Worm (Caenorhabditis elegans): ENCODE data around the gene T26A5.6.

Gene T26A5.6

DNA sequence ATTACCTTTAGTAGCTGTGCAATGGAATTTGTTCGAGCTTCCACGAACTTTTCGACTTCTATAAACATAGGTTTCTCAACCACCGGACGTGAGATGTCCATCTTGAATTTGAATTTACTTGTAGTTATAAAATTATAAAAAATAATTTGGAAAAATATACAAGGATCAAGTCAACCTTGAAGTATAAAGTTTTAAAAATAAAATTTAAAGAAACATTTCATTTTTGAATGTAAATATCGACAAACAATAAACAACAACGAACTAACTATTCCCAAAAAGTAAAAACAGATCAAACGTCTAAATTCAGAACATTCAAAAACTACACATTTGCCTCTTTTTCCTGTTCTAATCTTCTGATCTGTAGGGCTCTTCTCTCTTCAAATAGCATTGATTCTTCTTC is 19.7 kb downstream of the T26A5.6 start, which contains the start of gene popl-1:
TSS of gene popl-1 (minus strand) at position 101 of the 400 bp plus-strand sequence.
- no peak for TF ChIP-seq unc-62 (GFP tag; optimal IDR thresholded peaks at IDR 0.05)

DNA sequence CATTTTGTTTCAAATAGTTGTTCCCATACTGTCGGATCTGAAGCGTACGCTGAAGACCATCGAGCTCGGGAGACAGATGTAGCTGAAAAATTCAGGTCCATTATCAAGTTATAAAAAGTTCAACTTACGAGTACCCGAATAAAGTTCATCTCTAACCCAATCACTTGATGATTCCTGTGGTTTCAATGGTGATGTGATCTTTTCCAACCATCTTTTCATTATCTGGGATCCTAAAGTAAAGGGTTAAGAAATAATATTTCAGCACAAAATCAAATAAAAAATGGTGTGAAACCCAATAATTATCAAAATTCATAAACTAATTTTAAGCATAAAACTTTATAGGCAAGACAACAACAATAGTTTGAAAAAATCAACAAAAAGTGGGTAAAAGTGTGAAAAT is 23.3 kb downstream of the T26A5.6 start, which contains the start of gene C05D11.8:
TSS of gene C05D11.8 (minus strand) at position 101 of the 400 bp plus-strand sequence.
- TF ChIP-seq unc-62 (GFP tag; optimal IDR thresholded peaks at IDR 0.05) = no peak

DNA sequence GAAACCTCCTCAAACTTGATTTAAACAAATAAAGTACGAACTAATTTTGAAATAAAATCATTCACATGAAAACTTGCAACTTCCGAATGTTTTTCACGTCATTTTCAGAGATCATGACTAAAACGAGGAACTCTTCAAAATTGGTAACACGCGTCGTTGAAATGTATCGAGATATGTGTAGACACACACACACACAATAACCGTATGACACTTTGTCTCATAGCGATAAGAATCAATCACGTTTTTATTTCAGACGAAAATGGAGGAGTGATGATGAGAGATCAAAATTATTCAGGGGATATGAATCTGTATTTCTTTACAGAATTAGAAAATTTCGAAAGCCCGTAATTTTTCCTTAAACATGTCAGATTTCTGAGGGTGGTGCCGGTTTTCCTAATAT is 27.8 kb downstream of the T26A5.6 start:
- TF ChIP-seq unc-62 (GFP tag; optimal IDR thresholded peaks at IDR 0.05) = no peak

DNA sequence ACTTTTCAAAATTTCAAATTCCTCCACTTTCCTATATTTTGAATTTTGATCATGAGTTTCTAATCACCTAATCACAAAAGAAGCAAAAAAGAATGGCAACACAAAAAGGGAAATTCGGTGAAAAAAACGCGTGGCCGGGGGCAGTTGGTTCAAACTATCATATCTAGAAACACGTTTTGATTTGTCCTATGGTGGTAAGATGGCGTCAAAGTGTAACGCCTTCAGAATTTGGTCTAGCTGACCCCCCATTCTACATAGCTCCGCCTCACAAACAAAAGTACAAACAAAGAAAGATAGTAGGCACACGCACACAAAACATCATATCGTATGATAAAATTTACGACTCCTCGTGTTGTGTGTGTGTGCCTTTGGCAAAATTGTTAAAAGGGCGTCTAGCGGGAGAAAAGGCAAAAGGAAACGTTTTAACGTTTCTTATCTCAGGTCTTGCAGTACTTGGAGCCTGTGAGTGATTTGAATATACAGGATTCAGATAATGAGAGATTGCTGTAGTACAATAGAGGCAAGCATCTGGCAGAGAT is 28.5 kb downstream of the T26A5.6 start:
- TF ChIP-seq unc-62 (GFP tag; optimal IDR thresholded peaks at IDR 0.05) = no peak

DNA sequence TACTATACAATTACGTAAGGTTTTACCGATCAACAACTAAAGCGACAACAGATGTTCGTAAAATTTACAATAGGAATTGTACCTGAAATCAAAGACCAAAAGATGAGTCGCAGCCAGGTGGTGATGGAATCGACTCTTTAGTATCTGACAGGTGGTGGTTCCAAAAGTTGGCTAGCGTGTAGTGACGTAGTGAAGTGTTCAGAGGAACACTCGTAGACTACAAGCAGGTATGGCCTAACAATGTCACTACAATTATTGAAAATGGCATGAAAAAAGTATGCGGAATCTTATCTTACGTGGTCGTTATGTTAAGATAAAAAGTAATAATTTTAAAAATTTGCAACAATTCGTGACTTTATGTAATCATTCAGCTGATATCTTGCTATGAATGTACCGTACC is 29.0 kb downstream of the T26A5.6 start:
- TF ChIP-seq unc-62 (GFP tag; optimal IDR thresholded peaks at IDR 0.05) = no peak

DNA sequence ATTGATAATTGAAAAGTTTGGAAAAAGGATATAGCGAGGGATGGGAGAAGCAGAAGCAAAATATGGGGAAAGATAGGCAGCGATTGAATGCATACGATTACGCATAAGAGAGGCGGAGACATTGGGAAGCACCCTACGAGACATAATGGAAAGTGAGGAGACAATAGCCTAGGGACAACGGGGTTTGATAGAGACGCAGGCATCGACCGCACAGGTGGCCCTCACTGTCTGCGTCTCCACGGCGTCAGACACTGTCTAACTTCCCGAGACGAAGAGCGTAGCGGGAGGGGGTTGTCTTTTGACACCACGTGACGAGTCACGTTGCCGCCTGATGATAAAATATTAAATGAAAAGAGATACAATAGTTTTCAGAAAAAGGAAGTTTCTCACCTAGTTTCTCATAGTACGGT is 29.5 kb downstream of the T26A5.6 start:
- TF ChIP-seq unc-62 (GFP tag; optimal IDR thresholded peaks at IDR 0.05) = no peak

DNA sequence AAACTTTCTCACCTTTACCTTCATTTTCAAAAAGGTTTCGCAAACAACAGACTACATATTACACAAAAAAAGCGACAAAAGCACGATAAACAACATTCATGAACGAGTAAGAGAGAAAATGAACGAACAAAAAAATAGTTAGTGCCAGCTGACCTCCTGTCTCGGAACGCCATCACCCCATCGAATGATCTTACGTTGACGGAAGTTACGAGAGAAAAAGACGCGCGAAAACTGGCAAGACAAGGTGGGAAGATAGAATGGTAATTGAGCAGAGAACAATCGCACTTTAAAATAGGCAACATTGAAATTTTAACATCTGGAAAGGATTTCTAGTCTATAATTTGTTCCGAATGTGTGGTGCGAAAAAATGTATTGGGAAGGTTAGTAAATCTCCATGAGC is 30.3 kb downstream of the T26A5.6 start:
- no peak for TF ChIP-seq unc-62 (GFP tag; optimal IDR thresholded peaks at IDR 0.05)

DNA sequence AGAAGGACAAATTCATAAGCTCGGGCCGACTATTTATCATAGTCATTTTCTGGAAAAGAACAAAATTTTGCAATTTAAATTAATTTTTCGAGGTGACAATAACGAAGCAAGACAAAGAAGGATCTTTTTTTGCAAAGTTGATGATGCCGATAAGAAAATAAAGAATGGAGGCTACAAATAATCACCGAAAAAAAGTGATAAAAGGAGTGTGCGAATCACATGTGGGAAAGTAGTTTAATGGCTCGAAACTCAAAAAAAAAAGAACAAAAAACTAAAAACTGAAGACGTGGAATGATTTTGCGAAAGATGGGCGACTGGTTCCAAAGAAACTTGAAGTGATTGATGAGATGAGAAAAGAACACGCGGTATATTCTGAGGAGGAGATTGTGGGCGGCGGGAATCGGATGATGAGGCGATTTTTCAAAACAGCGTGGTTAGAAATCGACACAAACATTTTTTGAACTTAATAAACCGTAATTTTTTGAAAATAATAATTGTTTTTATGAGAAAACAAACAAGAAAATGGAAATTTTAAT is 31.0 kb downstream of the T26A5.6 start, which contains the start of gene atgl-1:
TSS of gene atgl-1 (minus strand) at position 51 of the 536 bp plus-strand sequence.
- no peak for TF ChIP-seq unc-62 (GFP tag; optimal IDR thresholded peaks at IDR 0.05)

DNA sequence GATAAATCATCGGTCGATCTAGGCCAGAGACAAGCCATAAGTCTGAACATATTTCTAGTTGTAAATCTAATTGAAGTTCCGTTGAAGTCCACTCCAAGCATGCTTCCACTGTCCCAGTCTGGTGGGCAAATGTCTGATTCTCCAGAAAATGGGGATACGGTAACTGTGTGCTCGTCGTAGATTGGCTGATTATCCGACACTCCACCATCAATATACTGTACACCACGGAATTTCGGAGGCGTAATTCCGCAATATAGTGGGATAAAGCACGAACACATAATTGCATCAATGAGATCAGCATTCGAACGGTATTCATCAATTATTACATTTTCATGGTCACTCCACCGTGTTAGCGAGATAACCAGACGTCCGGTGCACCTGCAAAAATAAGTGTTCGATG is 32.2 kb downstream of the T26A5.6 start:
- no peak for TF ChIP-seq unc-62 (GFP tag; optimal IDR thresholded peaks at IDR 0.05)

DNA sequence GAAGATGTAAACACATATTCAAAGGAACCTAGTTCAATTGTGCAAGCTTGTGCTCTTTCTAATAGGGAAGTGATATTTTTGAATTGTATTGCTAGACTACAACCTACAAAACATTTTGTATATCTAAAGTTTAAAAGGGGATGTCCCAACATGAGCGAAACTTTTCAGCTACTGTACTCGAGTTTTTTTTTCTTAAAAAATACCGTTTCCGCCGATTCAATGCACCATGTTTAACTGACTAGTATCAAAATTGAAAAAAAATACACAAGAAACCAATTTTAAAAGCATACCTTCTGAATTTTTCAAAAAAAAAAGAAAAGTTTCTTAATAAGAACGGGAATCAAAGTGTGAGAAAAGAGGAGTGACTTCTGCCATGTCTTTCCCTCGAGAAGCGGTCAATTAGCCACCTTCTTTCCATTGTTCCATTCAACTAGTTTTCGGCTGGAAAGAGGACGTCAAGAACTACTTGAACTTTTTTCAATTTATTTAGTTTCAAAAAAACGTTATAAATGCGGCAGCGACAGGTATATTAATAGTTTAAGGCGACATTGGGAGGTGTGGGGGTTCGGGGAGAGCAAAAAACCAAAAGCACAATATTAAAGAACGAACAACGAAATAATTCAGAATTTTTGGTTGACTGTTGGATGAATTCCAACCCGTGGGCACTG is 35.1 kb downstream of the T26A5.6 start, which contains the start of gene nas-4:
TSS of gene nas-4 (minus strand) at position 351 of the 668 bp plus-strand sequence.
- no peak for TF ChIP-seq unc-62 (GFP tag; optimal IDR thresholded peaks at IDR 0.05)

DNA sequence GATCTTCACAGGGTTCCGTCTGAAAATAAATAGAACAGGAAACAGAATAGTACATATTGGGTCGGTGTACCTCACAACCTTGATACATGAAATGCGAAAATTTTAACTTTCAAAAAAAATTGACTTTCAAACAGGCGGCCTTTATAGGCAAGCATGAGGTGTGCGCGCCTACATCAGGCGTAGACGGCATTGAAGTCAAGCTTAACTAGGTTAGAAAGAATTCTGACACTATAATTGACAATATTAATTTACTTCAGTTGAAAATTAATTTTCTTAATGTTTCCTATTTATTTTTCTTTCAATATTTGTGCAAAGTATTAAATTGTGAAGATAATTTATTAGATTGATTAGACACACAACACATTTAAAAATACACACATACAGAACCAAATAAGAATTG is 38.6 kb downstream of the T26A5.6 start, which contains the start of gene C05D11.5:
TSS of gene C05D11.5 (minus strand) at position 101 of the 400 bp plus-strand sequence.
- no peak for TF ChIP-seq unc-62 (GFP tag; optimal IDR thresholded peaks at IDR 0.05)

DNA sequence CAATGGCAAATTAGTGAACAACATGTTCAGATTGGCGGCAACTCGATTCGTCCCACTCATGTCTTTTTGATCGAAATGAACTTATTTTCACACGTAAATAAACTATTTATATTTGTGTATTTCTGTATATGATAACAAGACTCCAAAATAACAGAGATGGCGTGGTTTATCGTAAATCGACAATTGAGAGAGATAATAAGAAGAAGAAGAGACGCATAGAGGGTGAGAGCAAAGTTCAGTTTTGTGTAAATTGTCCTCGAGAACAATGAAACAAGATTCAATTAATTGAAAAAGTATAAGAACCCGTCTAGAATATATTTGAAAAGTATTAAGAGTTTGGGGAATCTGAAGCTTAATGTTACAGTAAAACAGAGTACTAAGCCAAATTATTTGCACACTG is 39.1 kb downstream of the T26A5.6 start:
- TF ChIP-seq unc-62 (GFP tag; optimal IDR thresholded peaks at IDR 0.05) = no peak

DNA sequence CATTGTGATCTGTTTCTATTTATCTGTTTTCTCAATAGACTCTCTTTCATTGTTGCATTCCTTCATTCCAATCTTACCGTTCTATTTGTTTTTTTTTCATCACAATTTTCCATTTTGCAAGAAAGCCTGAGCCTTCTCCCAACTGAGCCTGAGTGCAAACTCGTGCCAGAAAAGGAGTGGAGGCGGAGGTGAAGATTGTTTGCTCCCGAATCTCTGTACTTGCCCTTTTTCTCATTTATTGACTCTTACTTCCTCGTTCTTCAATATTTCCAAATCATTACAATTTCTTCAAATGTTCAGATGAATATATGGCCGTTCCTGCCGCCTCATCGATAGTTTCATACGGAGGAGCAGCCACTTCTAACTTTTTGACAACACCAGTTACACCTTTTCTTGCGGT is 43.7 kb downstream of the T26A5.6 start, which contains the start of gene let-756:
TSS of gene let-756 (plus strand) at position 301 of the 400 bp plus-strand sequence.
- TF ChIP-seq unc-62 (GFP tag; optimal IDR thresholded peaks at IDR 0.05) = no peak

DNA sequence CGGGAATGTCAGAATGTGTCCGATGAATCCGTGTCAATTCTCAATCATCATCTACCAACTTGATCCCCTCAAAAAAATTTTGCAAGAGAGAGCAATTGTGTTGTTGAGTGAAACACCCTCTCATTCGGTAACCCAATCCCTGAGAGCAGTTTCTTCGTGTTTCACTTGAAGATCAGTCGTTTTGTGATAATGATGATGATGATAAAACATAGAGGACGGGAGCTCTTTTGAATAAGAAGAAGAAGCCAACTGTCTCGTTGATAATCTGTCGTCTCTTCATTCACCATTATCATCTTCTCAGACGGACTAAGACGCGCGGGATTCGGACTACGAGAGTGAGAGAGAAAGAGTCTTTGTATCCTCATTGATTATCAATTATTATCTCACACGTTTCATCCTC is 45.4 kb downstream of the T26A5.6 start:
- no peak for TF ChIP-seq unc-62 (GFP tag; optimal IDR thresholded peaks at IDR 0.05)

DNA sequence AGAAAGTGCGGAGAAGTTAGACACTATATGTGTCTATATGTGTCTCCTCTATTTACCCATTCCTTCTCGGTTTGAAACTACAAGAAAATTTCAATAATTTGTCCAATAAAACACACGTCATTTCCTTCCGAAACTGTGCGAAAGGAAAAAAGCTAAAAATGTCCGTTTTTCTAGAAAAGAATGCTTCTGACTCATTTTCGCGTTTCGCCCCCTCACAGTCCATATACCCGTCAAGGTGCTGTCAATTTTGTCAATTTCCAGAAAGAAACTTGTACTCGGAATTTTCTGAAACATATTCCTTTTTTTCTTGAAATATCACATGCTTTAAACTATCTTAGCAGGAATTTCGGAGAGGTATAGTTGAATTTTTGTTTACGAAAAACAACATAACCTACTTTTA is 47.7 kb downstream of the T26A5.6 start:
- TF ChIP-seq unc-62 (GFP tag; optimal IDR thresholded peaks at IDR 0.05) = no peak

DNA sequence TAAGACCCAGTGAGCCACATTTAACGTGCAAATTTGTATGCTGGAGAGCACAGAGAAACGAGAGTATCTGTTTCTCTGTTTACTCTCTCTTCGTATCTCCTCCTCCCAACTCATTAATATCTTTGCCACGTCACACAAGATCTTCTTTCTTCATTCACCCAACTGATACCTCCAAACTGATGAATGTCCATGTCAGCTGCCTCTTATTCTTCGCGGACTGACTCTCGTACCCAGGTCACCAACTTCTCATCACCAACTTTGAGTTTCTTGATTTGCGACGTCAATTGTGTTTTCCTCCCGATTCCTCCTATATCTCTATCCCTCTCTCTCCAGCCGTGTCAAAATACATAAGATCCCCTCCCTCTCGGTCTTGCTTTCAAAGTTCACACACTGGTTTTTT is 48.1 kb downstream of the T26A5.6 start:
- TF ChIP-seq unc-62 (GFP tag; optimal IDR thresholded peaks at IDR 0.05) = no peak

DNA sequence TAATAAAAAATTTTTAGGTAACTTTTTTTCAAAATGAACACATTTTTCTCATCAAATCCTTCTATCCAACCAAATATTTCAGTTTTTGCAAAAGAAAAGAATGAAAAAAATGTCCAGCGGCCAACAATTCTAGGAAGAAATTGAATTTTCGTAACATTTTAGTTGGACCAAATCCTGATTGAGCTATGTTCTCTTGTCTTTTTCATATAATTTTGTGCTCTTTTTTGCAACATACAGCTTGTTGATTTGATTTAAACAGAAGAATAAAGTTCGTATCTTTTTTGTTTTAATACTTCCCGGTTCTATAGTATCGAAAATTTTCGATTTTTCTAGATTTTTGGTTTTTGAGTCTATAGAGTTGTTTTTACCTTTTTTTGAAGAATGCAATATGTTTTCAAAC is 51.1 kb downstream of the T26A5.6 start:
- TF ChIP-seq unc-62 (GFP tag; optimal IDR thresholded peaks at IDR 0.05) = no peak
